Fruit fly (Drosophila melanogaster) Kc167 (cell line): Measurements from ENCODE around the gene CG16854.

ENCODE experiments used
- Myc ChIP-seq: fragments of >200 bp; optimal IDR thresholded peaks from 2 replicates; lab custom pipeline; 2017; ENCODE audit warnings: missing external identifiers
- Sin3A ChIP-seq: fragments of >200 bp; optimal IDR thresholded peaks from 2 replicates; lab custom pipeline; 2018; ENCODE audit warnings: missing external identifiers
- h ChIP-seq: fragments of >200 bp; optimal IDR thresholded peaks from 3 replicates; lab custom pipeline; 2018; ENCODE audit warnings: missing external identifiers
- insv ChIP-seq: fragments of >200 bp; optimal IDR thresholded peaks from 3 replicates; lab custom pipeline; 2018; ENCODE audit warnings: missing external identifiers
- psq ChIP-seq: fragments of >200 bp; optimal IDR thresholded peaks from 2 replicates; lab custom pipeline; 2017; ENCODE audit warnings: missing external identifiers

- no peak for TF ChIP-seq Sin3A (lab: Kevin White, UChicago)
- TF ChIP-seq h (lab: Kevin White, UChicago) = no peak
- TF ChIP-seq psq (lab: Kevin White, UChicago) = no peak
- TF ChIP-seq insv (lab: Kevin White, UChicago) = no peak
- no peak for TF ChIP-seq Myc
Measured at dm6 chr2L:11081337-11081736, 5.2 kb upstream of the CG16854 start, which contains the start of gene AstC.
